Fruit fly (Drosophila melanogaster) whole organism, embryonic: ENCODE data around the gene CG4783.
A peak's percentile ranks its signal among the peaks of the same experiment; 100 is the strongest.

ENCODE experiments used
- Ada2b ChIP-seq: fragments of 200-800 bp; sonication (Bioruptor generic); IDR thresholded peaks from 2 replicates; pipeline ENCODE4 v1.3.6; 2022; ENCODE audit warnings: missing biosample characterization, missing genetic modification characterization
- BEAF-32 ChIP-seq: fragments of 200-800 bp; sonication (Bioruptor generic); optimal IDR thresholded peaks from 3 replicates; lab custom pipeline; 2017; ENCODE audit warnings: missing biosample characterization, missing genetic modification characterization, mild to moderate bottlenecking, moderate library complexity, missing genetic modification reagents
- Bgb ChIP-seq: fragments of 200-800 bp; sonication (Bioruptor generic); IDR thresholded peaks from 2 replicates; pipeline ENCODE4 v1.3.6; 2022; ENCODE audit warnings: missing biosample characterization, missing genetic modification characterization; ENCODE audit not compliant: partially characterized antibody
- CG10431 ChIP-seq: fragments of 200-800 bp; sonication (Bioruptor generic); optimal IDR thresholded peaks from 3 replicates; lab custom pipeline; 2018; ENCODE audit warnings: missing biosample characterization, mild to moderate bottlenecking, missing genetic modification characterization
- CG10543 ChIP-seq: fragments of 200-800 bp; sonication (Bioruptor generic); optimal IDR thresholded peaks from 3 replicates; lab custom pipeline; 2017; ENCODE audit warnings: missing biosample characterization, mild to moderate bottlenecking, missing genetic modification characterization, moderate library complexity
- CG10565 ChIP-seq: fragments of 200-800 bp; sonication (Bioruptor generic); optimal IDR thresholded peaks from 3 replicates; lab custom pipeline; 2016; ENCODE audit warnings: missing biosample characterization, mild to moderate bottlenecking, missing genetic modification characterization
- CG15269 ChIP-seq: fragments of 200-800 bp; sonication (Bioruptor generic); optimal IDR thresholded peaks from 2 replicates; lab custom pipeline; 2018; ENCODE audit warnings: missing biosample characterization, mild to moderate bottlenecking, missing genetic modification characterization, moderate library complexity
- CG15696 ChIP-seq: fragments of 200-800 bp; sonication (Bioruptor generic); optimal IDR thresholded peaks from 2 replicates; lab custom pipeline; 2019; ENCODE audit warnings: missing biosample characterization, mild to moderate bottlenecking, missing genetic modification characterization, moderate library complexity
- CG16815 ChIP-seq: fragments of 200-800 bp; sonication (Bioruptor generic); optimal IDR thresholded peaks from 3 replicates; lab custom pipeline; 2017; ENCODE audit warnings: missing biosample characterization, mild to moderate bottlenecking, missing genetic modification characterization
- CG3163 ChIP-seq: fragments of 200-800 bp; sonication (Bioruptor generic); optimal IDR thresholded peaks from 3 replicates; lab custom pipeline; 2016; ENCODE audit warnings: missing biosample characterization, missing genetic modification characterization
- CG34376 ChIP-seq: fragments of 200-800 bp; sonication (Bioruptor generic); optimal IDR thresholded peaks from 2 replicates; lab custom pipeline; 2018; ENCODE audit warnings: missing biosample characterization, mild to moderate bottlenecking, missing genetic modification characterization
- CG43689 ChIP-seq: fragments of 200-800 bp; sonication (Bioruptor generic); IDR thresholded peaks from 2 replicates; pipeline ENCODE4 v1.3.6; 2022; ENCODE audit warnings: missing biosample characterization, missing genetic modification characterization
- CG7987 ChIP-seq: fragments of 200-800 bp; sonication (Bioruptor generic); optimal IDR thresholded peaks from 2 replicates; lab custom pipeline; 2018; ENCODE audit warnings: missing biosample characterization, mild to moderate bottlenecking, missing genetic modification characterization, moderate library complexity
- CG8765 ChIP-seq: fragments of 200-800 bp; sonication (Bioruptor generic); IDR thresholded peaks from 2 replicates; pipeline ENCODE4 v1.3.6; 2022; ENCODE audit warnings: missing biosample characterization, missing genetic modification characterization
- CG8944 ChIP-seq: fragments of 200-800 bp; sonication (Bioruptor generic); optimal IDR thresholded peaks from 3 replicates; lab custom pipeline; 2016; ENCODE audit warnings: missing biosample characterization, missing genetic modification characterization
- CG9727 ChIP-seq: fragments of 200-800 bp; sonication (Bioruptor generic); optimal IDR thresholded peaks from 3 replicates; lab custom pipeline; 2017; ENCODE audit warnings: missing biosample characterization, mild to moderate bottlenecking, missing genetic modification characterization
- Dip2 ChIP-seq: fragments of 200-800 bp; sonication (Bioruptor generic); IDR thresholded peaks from 2 replicates; pipeline ENCODE4 v1.3.6; 2022; ENCODE audit warnings: missing biosample characterization, missing genetic modification characterization
- Drgx ChIP-seq: fragments of 200-800 bp; sonication (Bioruptor generic); IDR thresholded peaks from 2 replicates; pipeline ENCODE4 v1.3.6; 2022; ENCODE audit warnings: missing biosample characterization, missing genetic modification characterization
- Elba2 ChIP-seq: fragments of 200-800 bp; sonication (Bioruptor generic); optimal IDR thresholded peaks from 3 replicates; lab custom pipeline; 2016; ENCODE audit warnings: missing biosample characterization, missing genetic modification characterization
- Gug ChIP-seq: fragments of 200-800 bp; sonication (Bioruptor generic); IDR thresholded peaks from 4 replicates; pipeline ENCODE4 v1.3.6; 2022; ENCODE audit warnings: missing biosample characterization, missing genetic modification characterization
- Nf-YA ChIP-seq: fragments of 200-800 bp; sonication (Bioruptor generic); IDR thresholded peaks from 2 replicates; pipeline ENCODE4 v1.3.6; 2022; ENCODE audit warnings: missing biosample characterization, missing genetic modification characterization
- Opbp ChIP-seq: fragments of 200-800 bp; sonication (Bioruptor generic); IDR thresholded peaks from 3 replicates; pipeline ENCODE4 v1.3.6; 2022; ENCODE audit warnings: missing biosample characterization, missing genetic modification characterization; ENCODE audit not compliant: partially characterized antibody
- Pdp1 ChIP-seq, 2 experiments: fragments of 200-800 bp; sonication (Bioruptor generic); optimal IDR thresholded peaks; 3 replicates each; lab custom pipeline; 2016; ENCODE audit warnings: missing biosample characterization in 2 of 2, missing genetic modification characterization in 2 of 2, mild to moderate bottlenecking in 1 of 2, moderate library complexity in 1 of 2
- Ptx1 ChIP-seq: fragments of 200-800 bp; sonication (Bioruptor generic); IDR thresholded peaks from 2 replicates; pipeline ENCODE4 v1.3.6; 2022; ENCODE audit warnings: missing biosample characterization, missing genetic modification characterization
- Rfx ChIP-seq: fragments of 200-800 bp; sonication (Bioruptor generic); IDR thresholded peaks from 2 replicates; pipeline ENCODE4 v1.3.6; 2022; ENCODE audit warnings: missing biosample characterization, missing genetic modification characterization
- aop ChIP-seq: fragments of 200-800 bp; sonication (Bioruptor generic); IDR thresholded peaks from 2 replicates; pipeline ENCODE4 v1.3.6; 2022; ENCODE audit warnings: missing biosample characterization, missing genetic modification characterization
- bbx ChIP-seq: fragments of 200-800 bp; sonication (Bioruptor generic); IDR thresholded peaks from 2 replicates; pipeline ENCODE4 v1.3.6; 2022; ENCODE audit warnings: missing biosample characterization, missing genetic modification characterization; ENCODE audit not compliant: partially characterized antibody
- chinmo ChIP-seq: fragments of 200-800 bp; sonication (Bioruptor generic); IDR thresholded peaks from 4 replicates; pipeline ENCODE4 v1.3.6; 2022; ENCODE audit warnings: missing biosample characterization, missing genetic modification characterization; ENCODE audit not compliant: partially characterized antibody
- danr ChIP-seq: fragments of 200-800 bp; sonication (Bioruptor generic); IDR thresholded peaks from 2 replicates; pipeline ENCODE4 v1.3.6; 2022; ENCODE audit warnings: missing biosample characterization, missing genetic modification characterization
- dati ChIP-seq: fragments of 200-800 bp; sonication (Bioruptor generic); IDR thresholded peaks from 2 replicates; pipeline ENCODE4 v1.3.6; 2022; ENCODE audit warnings: missing biosample characterization, missing genetic modification characterization
- emc ChIP-seq: fragments of 200-800 bp; sonication (Bioruptor generic); optimal IDR thresholded peaks from 2 replicates; lab custom pipeline; 2016; ENCODE audit warnings: missing biosample characterization, missing genetic modification characterization
- ewg ChIP-seq: fragments of 200-800 bp; sonication (Bioruptor generic); optimal IDR thresholded peaks from 3 replicates; lab custom pipeline; 2017; ENCODE audit warnings: mild to moderate bottlenecking, missing biosample characterization, missing genetic modification reagents, missing genetic modification characterization
- exex ChIP-seq: fragments of 200-800 bp; sonication (Bioruptor generic); optimal IDR thresholded peaks from 4 replicates; lab custom pipeline; 2018; ENCODE audit warnings: missing biosample characterization, mild to moderate bottlenecking, missing genetic modification characterization, moderate library complexity
- eyg ChIP-seq: fragments of 200-800 bp; sonication (Bioruptor generic); optimal IDR thresholded peaks from 3 replicates; lab custom pipeline; 2016; ENCODE audit warnings: missing biosample characterization, missing genetic modification characterization
- fd3F ChIP-seq: fragments of 200-800 bp; sonication (Bioruptor generic); optimal IDR thresholded peaks from 2 replicates; lab custom pipeline; 2018; ENCODE audit warnings: missing biosample characterization, mild to moderate bottlenecking, missing genetic modification characterization, moderate library complexity
- hth ChIP-seq: fragments of >200 bp; optimal IDR thresholded peaks from 2 replicates; lab custom pipeline; 2017; ENCODE audit warnings: inconsistent platforms
- maf-S ChIP-seq: fragments of 200-800 bp; sonication (Bioruptor generic); optimal IDR thresholded peaks from 2 replicates; lab custom pipeline; 2016; ENCODE audit warnings: missing biosample characterization, missing genetic modification characterization
- mam ChIP-seq: fragments of 200-800 bp; sonication (Bioruptor generic); optimal IDR thresholded peaks from 3 replicates; lab custom pipeline; 2016; ENCODE audit warnings: missing biosample characterization, missing genetic modification characterization
- mirr ChIP-seq: fragments of 200-800 bp; sonication (Bioruptor generic); optimal IDR thresholded peaks from 3 replicates; lab custom pipeline; 2018; ENCODE audit warnings: missing biosample characterization, mild to moderate bottlenecking, missing genetic modification characterization
- prd ChIP-seq, 3 experiments: fragments of >200 bp in 2 of 3; fragments of 200-800 bp in 1 of 3; sonication (Bioruptor generic) in 1 of 3; optimal IDR thresholded peaks in 2 of 3; IDR thresholded peaks in 1 of 3; 2 replicates in 2 of 3; 3 replicates in 1 of 3; pipeline versions ENCODE4 v1.3.6 to Lab custom; 2017 to 2022; ENCODE audit warnings: missing biosample characterization in 1 of 3, missing genetic modification characterization in 1 of 3
- sd ChIP-seq: fragments of 200-800 bp; sonication (Bioruptor generic); optimal IDR thresholded peaks from 3 replicates; lab custom pipeline; 2018; ENCODE audit warnings: missing biosample characterization, mild to moderate bottlenecking, missing genetic modification characterization, moderate library complexity
- shn ChIP-seq: fragments of 200-800 bp; sonication (Bioruptor generic); optimal IDR thresholded peaks from 3 replicates; lab custom pipeline; 2016; ENCODE audit warnings: missing biosample characterization, missing genetic modification characterization
- sim ChIP-seq: fragments of 200-800 bp; sonication (Bioruptor generic); IDR thresholded peaks from 2 replicates; pipeline ENCODE4 v1.3.6; 2022; ENCODE audit warnings: missing biosample characterization, missing genetic modification characterization
- slbo ChIP-seq: fragments of 200-800 bp; sonication (Bioruptor generic); IDR thresholded peaks from 2 replicates; pipeline ENCODE4 v1.3.6; 2022; ENCODE audit warnings: missing biosample characterization, missing genetic modification characterization
- slou ChIP-seq: fragments of 200-800 bp; sonication (Bioruptor generic); optimal IDR thresholded peaks from 3 replicates; lab custom pipeline; 2016; ENCODE audit warnings: missing biosample characterization, missing genetic modification characterization
- stc ChIP-seq: fragments of 200-800 bp; sonication (Bioruptor generic); IDR thresholded peaks from 2 replicates; pipeline ENCODE4 v1.3.6; 2022; ENCODE audit warnings: missing biosample characterization, missing genetic modification characterization
- stwl ChIP-seq: fragments of 200-800 bp; sonication (Bioruptor generic); optimal IDR thresholded peaks from 3 replicates; lab custom pipeline; 2018; ENCODE audit warnings: missing biosample characterization, mild to moderate bottlenecking, missing genetic modification characterization, moderate library complexity
- tin ChIP-seq: fragments of 200-800 bp; sonication (Bioruptor generic); optimal IDR thresholded peaks from 3 replicates; lab custom pipeline; 2016; ENCODE audit warnings: missing biosample characterization, missing genetic modification characterization
- vfl ChIP-seq: fragments of 200-800 bp; sonication (Bioruptor generic); optimal IDR thresholded peaks from 2 replicates; lab custom pipeline; 2016; ENCODE audit warnings: missing biosample characterization, missing genetic modification characterization
- vvl ChIP-seq: fragments of 200-800 bp; sonication (Bioruptor generic); IDR thresholded peaks from 2 replicates; pipeline ENCODE4 v1.3.6; 2022; ENCODE audit warnings: missing biosample characterization, missing genetic modification characterization

The CG4783 gene

dm6 chr3R:19909541-19910182 lies 38.6 kb upstream of the CG4783 start:
- TF ChIP-seq shn (GFP tag; lab: Kevin White, UChicago), result no peak
- TF ChIP-seq Elba2, result peak; percentile 76
- no peak for TF ChIP-seq eyg (GFP tag; lab: Kevin White, UChicago)
- peak; percentile 76 for TF ChIP-seq sd
- no peak for TF ChIP-seq CG16815 (GFP tag; lab: Kevin White, UChicago)
- TF ChIP-seq CG7987 (GFP tag; lab: Kevin White, UChicago), result no peak
- TF ChIP-seq CG15696 (tag; lab: Kevin White, UChicago), result no peak
- peak; percentile 11; the same call in 1 of the 3 replicates for TF ChIP-seq Opbp (GFP tag; lab: Robert Waterston, UW)
- TF ChIP-seq prd (optimal IDR thresholded peaks at IDR 0.05; lab: Kevin White, UChicago), result no peak
- TF ChIP-seq prd (GFP tag; IDR thresholded peaks at IDR 0.05; lab: Robert Waterston, UW), result no peak
- no peak for TF ChIP-seq Bgb
- TF ChIP-seq CG10565 (GFP tag; lab: Kevin White, UChicago), result no peak
- no peak for TF ChIP-seq vfl (GFP tag; lab: Kevin White, UChicago)
- no peak for TF ChIP-seq Ada2b (GFP tag; lab: Robert Waterston, UW)
- no peak for TF ChIP-seq sim (GFP tag; lab: Robert Waterston, UW)
- peak; percentile 73 for TF ChIP-seq exex
- TF ChIP-seq fd3F (GFP tag; lab: Kevin White, UChicago), result no peak
- TF ChIP-seq mam (GFP tag; lab: Kevin White, UChicago), result no peak
- no peak for TF ChIP-seq CG8944 (GFP tag; lab: Kevin White, UChicago)
- no peak for TF ChIP-seq CG10431 (GFP tag; lab: Kevin White, UChicago)
- no peak for TF ChIP-seq CG15269
- no peak for TF ChIP-seq BEAF-32 (GFP tag; lab: Kevin White, UChicago)
- TF ChIP-seq CG8765 (GFP tag; lab: Robert Waterston, UW), result no peak
- no peak for TF ChIP-seq bbx
- no peak for TF ChIP-seq stwl (tag; lab: Kevin White, UChicago)
- no peak for TF ChIP-seq CG9727 (GFP tag; lab: Kevin White, UChicago)
- TF ChIP-seq emc (GFP tag; lab: Kevin White, UChicago), result no peak
- TF ChIP-seq dati (GFP tag; lab: Robert Waterston, UW), result no peak
- peak; percentile 4 for TF ChIP-seq mirr (GFP tag; lab: Kevin White, UChicago)
- no peak for TF ChIP-seq danr
- no peak for TF ChIP-seq stc (GFP tag; lab: Robert Waterston, UW)
- no peak for TF ChIP-seq Pdp1 (GFP tag; optimal IDR thresholded peaks at IDR 0.05; lab: Kevin White, UChicago)
- no peak for TF ChIP-seq Gug
- TF ChIP-seq CG10543 (GFP tag; lab: Kevin White, UChicago), result no peak
- TF ChIP-seq slou (GFP tag; lab: Kevin White, UChicago), result no peak
- TF ChIP-seq tin (GFP tag; lab: Kevin White, UChicago), result no peak
- no peak for TF ChIP-seq CG43689
- no peak for TF ChIP-seq ewg (GFP tag; lab: Kevin White, UChicago)
- TF ChIP-seq CG3163, result no peak
- 0 out of 2 replicates have a peak, but pooled peaks have one; percentile 7 for TF ChIP-seq Nf-YA (GFP tag; lab: Robert Waterston, UW)
- TF ChIP-seq vvl (GFP tag; lab: Robert Waterston, UW), result no peak
- TF ChIP-seq slbo, result no peak
- TF ChIP-seq chinmo (GFP tag; lab: Robert Waterston, UW), result 0 out of 4 replicates have a peak, but pooled peaks have one; percentile 13
- no peak for TF ChIP-seq hth
- no peak for TF ChIP-seq Drgx (GFP tag; lab: Robert Waterston, UW)
- TF ChIP-seq maf-S (GFP tag; lab: Kevin White, UChicago), result no peak
- no peak for TF ChIP-seq CG34376
- TF ChIP-seq Dip2 (GFP tag; lab: Robert Waterston, UW), result no peak
- 0 out of 2 replicates have a peak, but pooled peaks have one; percentile 17 for TF ChIP-seq Rfx (GFP tag; lab: Robert Waterston, UW)
- TF ChIP-seq Ptx1, result no peak
- TF ChIP-seq aop (GFP tag; lab: Robert Waterston, UW), result no peak
